Worm (Caenorhabditis elegans): ENCODE results near the gene dnj-25.
A peak's percentile ranks its signal among the peaks of the same experiment; 100 is the strongest.

DNA sequence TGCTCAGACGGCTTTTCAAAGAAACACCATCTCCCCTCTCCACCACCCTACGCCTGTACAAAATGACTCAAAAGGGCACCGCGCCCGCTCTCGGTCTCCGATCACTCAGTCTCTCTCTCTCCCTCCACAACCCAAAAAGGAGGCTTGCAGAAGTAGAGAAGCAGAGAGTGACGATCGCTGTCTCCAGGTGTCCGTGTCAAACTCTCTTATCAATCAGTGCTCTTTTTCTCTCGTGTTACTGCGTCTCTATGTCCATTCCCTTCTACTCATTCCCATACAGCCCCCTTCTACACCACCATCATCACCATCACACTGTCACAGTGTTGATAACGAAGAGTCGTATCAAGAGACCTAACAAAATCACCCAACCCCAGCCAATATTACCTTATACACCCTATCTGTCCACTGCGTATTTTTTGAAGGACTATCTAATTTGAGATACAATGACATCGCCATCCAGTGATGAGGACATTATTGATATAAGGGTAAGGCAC, 8.5 kb upstream of the dnj-25 start, which contains the start of gene pha-4:
- TF ChIP-seq flt-1 (GFP tag; IDR thresholded peaks at IDR 0.05) (no peak), cog-1 (tag; optimal IDR thresholded peaks at IDR 0.05) (no peak), ztf-29 (GFP tag; IDR thresholded peaks at IDR 0.05) (0 out of 2 replicates have a peak, but pooled peaks have one; percentile 39), T22C8.4 (GFP tag; IDR thresholded peaks at IDR 0.05) (no peak), tab-1 (GFP tag; IDR thresholded peaks at IDR 0.05) (no peak)

All from whole organism, midembryonic.